Worm (Caenorhabditis elegans) whole organism, late embryonic: ENCODE results near the gene nhr-232.

Experiments used
- K02D7.2 ChIP-seq: sonication (generic microtip); optimal IDR thresholded peaks from 2 replicates; lab custom pipeline; 2017; ENCODE audit warnings: mild to moderate bottlenecking, missing genetic modification characterization, missing compliant biosample characterization
- ama-1 ChIP-seq: fragments of 150-350 bp; optimal IDR thresholded peaks from 2 replicates; lab custom pipeline; 2014
- ceh-22 ChIP-seq: sonication (generic microtip); optimal IDR thresholded peaks from 2 replicates; lab custom pipeline; 2017; ENCODE audit warnings: missing biosample characterization, missing genetic modification characterization
- ceh-24 ChIP-seq: sonication (generic microtip); optimal IDR thresholded peaks from 2 replicates; lab custom pipeline; 2016; ENCODE audit warnings: mild to moderate bottlenecking, missing genetic modification characterization, missing compliant biosample characterization
- ceh-31 ChIP-seq: sonication (generic microtip); optimal IDR thresholded peaks from 2 replicates; lab custom pipeline; 2016; ENCODE audit warnings: missing genetic modification characterization, missing compliant biosample characterization
- ceh-34 ChIP-seq: sonication (generic microtip); optimal IDR thresholded peaks from 2 replicates; lab custom pipeline; 2016; ENCODE audit warnings: mild to moderate bottlenecking, missing genetic modification characterization, missing compliant biosample characterization
- hlh-13 ChIP-seq: fragments of 200-800 bp; sonication (Bioruptor generic); optimal IDR thresholded peaks from 2 replicates; lab custom pipeline; 2018; ENCODE audit warnings: mild to moderate bottlenecking, missing genetic modification characterization, missing compliant biosample characterization
- nhr-11 ChIP-seq: fragments of 150-350 bp; optimal IDR thresholded peaks from 2 replicates; lab custom pipeline; 2014; ENCODE audit warnings: missing biosample characterization, missing genetic modification characterization
- pha-4 ChIP-seq: fragments of 150-350 bp; optimal IDR thresholded peaks from 2 replicates; lab custom pipeline; 2018; ENCODE audit warnings: missing biosample characterization, missing genetic modification reagents, missing genetic modification characterization
- pqm-1 ChIP-seq: sonication (generic microtip); optimal IDR thresholded peaks from 2 replicates; lab custom pipeline; 2016; ENCODE audit warnings: missing genetic modification characterization, missing compliant biosample characterization
- tbx-2 ChIP-seq: sonication (generic microtip); optimal IDR thresholded peaks from 2 replicates; lab custom pipeline; 2016; ENCODE audit warnings: missing genetic modification characterization, missing compliant biosample characterization
- tbx-7 ChIP-seq: sonication (generic microtip); optimal IDR thresholded peaks from 2 replicates; lab custom pipeline; 2016; ENCODE audit warnings: missing genotype, missing genetic modification characterization, missing compliant biosample characterization
- unc-42 ChIP-seq: sonication (generic microtip); optimal IDR thresholded peaks from 2 replicates; lab custom pipeline; 2016; ENCODE audit warnings: missing genotype, missing genetic modification characterization, missing compliant biosample characterization
- unc-86 ChIP-seq: sonication (generic microtip); optimal IDR thresholded peaks from 2 replicates; lab custom pipeline; 2016; ENCODE audit warnings: missing genetic modification characterization, missing compliant biosample characterization

DNA sequence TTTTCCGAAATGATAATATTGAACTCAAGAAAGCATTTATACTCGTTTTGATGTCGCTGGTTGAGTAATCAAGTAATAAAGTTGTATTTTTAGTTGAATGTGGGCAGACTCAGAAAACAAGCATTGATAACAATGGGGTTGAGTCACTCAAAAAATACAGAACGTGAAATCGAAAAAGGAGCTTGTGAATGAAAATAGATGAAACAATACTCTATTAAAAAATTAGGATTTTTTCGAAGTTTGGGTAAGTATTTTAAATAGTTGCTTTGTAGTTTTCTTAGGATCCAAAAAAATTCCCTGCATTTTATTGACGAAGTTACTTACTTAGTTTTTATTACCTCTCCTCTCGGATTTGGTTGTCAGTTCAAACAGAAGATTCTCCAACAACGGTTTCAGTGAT, 27.5 kb downstream of the nhr-232 start, which contains the start of gene lys-3:
- TF ChIP-seq tbx-2 (tag; lab: Kevin White, UChicago) (no peak), pha-4 (tag; lab: Kevin White, UChicago) (no peak), unc-86 (tag; lab: Kevin White, UChicago) (no peak), hlh-13 (GFP tag; lab: Kevin White, UChicago) (no peak), nhr-11 (no peak), ama-1 (no peak), pqm-1 (no peak), K02D7.2 (tag; lab: Kevin White, UChicago) (no peak), unc-42 (tag; lab: Kevin White, UChicago) (no peak), ceh-31 (tag; lab: Kevin White, UChicago) (no peak), ceh-24 (no peak), ceh-34 (tag; lab: Kevin White, UChicago) (no peak), tbx-7 (tag; lab: Kevin White, UChicago) (no peak), ceh-22 (tag; lab: Kevin White, UChicago) (no peak)
